Fruit fly (Drosophila melanogaster) whole organism, embryonic: Measurements from ENCODE around the gene Rtca.
A peak's percentile ranks its signal among the peaks of the same experiment; 100 is the strongest.

Source experiments
- CG11456 ChIP-seq: fragments of 200-800 bp; sonication (Bioruptor generic); IDR thresholded peaks from 3 replicates; pipeline ENCODE4 v1.3.6; 2022; ENCODE audit warnings: missing biosample characterization, missing genetic modification characterization
- CG12942 ChIP-seq: fragments of 200-800 bp; sonication (Bioruptor generic); optimal IDR thresholded peaks from 3 replicates; lab custom pipeline; 2016; ENCODE audit warnings: missing biosample characterization, missing genetic modification characterization
- CG13624 ChIP-seq: fragments of 200-800 bp; sonication (Bioruptor generic); optimal IDR thresholded peaks from 2 replicates; lab custom pipeline; 2016; ENCODE audit warnings: missing biosample characterization, missing genetic modification characterization
- CG15011 ChIP-seq: fragments of 200-800 bp; sonication (Bioruptor generic); optimal IDR thresholded peaks from 3 replicates; lab custom pipeline; 2018; ENCODE audit warnings: missing biosample characterization, mild to moderate bottlenecking, missing genetic modification characterization
- CG15514 ChIP-seq: fragments of 200-800 bp; sonication (Bioruptor generic); optimal IDR thresholded peaks from 3 replicates; lab custom pipeline; 2017; ENCODE audit warnings: missing biosample characterization, missing genetic modification characterization, mild to moderate bottlenecking, moderate library complexity, missing genetic modification reagents
- CG1647 ChIP-seq: fragments of 200-800 bp; sonication (Bioruptor generic); optimal IDR thresholded peaks from 3 replicates; lab custom pipeline; 2016; ENCODE audit warnings: missing biosample characterization, missing genetic modification characterization
- CG18011 ChIP-seq: fragments of 200-800 bp; sonication (Bioruptor generic); optimal IDR thresholded peaks from 2 replicates; lab custom pipeline; 2017; ENCODE audit warnings: missing biosample characterization, missing genetic modification characterization, mild to moderate bottlenecking, moderate library complexity, missing genotype
- CG18262 ChIP-seq: fragments of 200-800 bp; optimal IDR thresholded peaks from 3 replicates; lab custom pipeline; 2019; ENCODE audit warnings: missing biosample characterization, mild to moderate bottlenecking, missing genetic modification characterization, moderate library complexity
- CG1832 ChIP-seq: fragments of 200-800 bp; sonication (Bioruptor generic); optimal IDR thresholded peaks from 2 replicates; lab custom pipeline; 2017; ENCODE audit warnings: missing biosample characterization, mild to moderate bottlenecking, missing genetic modification characterization, inconsistent platforms
- CG18619 ChIP-seq: fragments of 200-800 bp; sonication (Bioruptor generic); optimal IDR thresholded peaks from 3 replicates; lab custom pipeline; 2017; ENCODE audit warnings: missing biosample characterization, mild to moderate bottlenecking, missing genetic modification characterization
- CG2199 ChIP-seq: fragments of 200-800 bp; sonication (Bioruptor generic); IDR thresholded peaks from 3 replicates; pipeline ENCODE4 v1.3.6; 2022; ENCODE audit warnings: missing biosample characterization, missing genetic modification characterization
- CG3407 ChIP-seq: fragments of 200-800 bp; sonication (Bioruptor generic); optimal IDR thresholded peaks from 2 replicates; lab custom pipeline; 2018; ENCODE audit warnings: missing biosample characterization, mild to moderate bottlenecking, missing genetic modification characterization
- CG3726 ChIP-seq: fragments of 200-800 bp; sonication (Bioruptor generic); IDR thresholded peaks from 3 replicates; pipeline ENCODE4, ENCODE4 v1.3.6; 2022; ENCODE audit warnings: missing biosample characterization, missing genetic modification characterization
- CG4854 ChIP-seq: fragments of 200-800 bp; sonication (Bioruptor generic); optimal IDR thresholded peaks from 2 replicates; lab custom pipeline; 2016; ENCODE audit warnings: missing biosample characterization, missing genetic modification characterization, inconsistent platforms
- CG5953 ChIP-seq: fragments of 200-800 bp; sonication (Bioruptor generic); IDR thresholded peaks from 2 replicates; pipeline ENCODE4 v1.3.6; 2022; ENCODE audit warnings: missing biosample characterization, missing genetic modification characterization
- CG6254 ChIP-seq: fragments of 200-800 bp; sonication (Bioruptor generic); optimal IDR thresholded peaks from 3 replicates; lab custom pipeline; 2017; ENCODE audit warnings: mild to moderate bottlenecking, missing biosample characterization, missing genetic modification reagents, missing genetic modification characterization
- CG7372 ChIP-seq: fragments of 200-800 bp; sonication (Bioruptor generic); IDR thresholded peaks from 2 replicates; pipeline ENCODE4 v1.3.6; 2022; ENCODE audit warnings: missing biosample characterization, missing genetic modification characterization
- CG7839 ChIP-seq: fragments of 200-800 bp; sonication (Bioruptor generic); optimal IDR thresholded peaks from 3 replicates; lab custom pipeline; 2018; ENCODE audit warnings: missing biosample characterization, mild to moderate bottlenecking, missing genetic modification characterization, moderate library complexity
- CG7987 ChIP-seq: fragments of 200-800 bp; sonication (Bioruptor generic); optimal IDR thresholded peaks from 2 replicates; lab custom pipeline; 2018; ENCODE audit warnings: missing biosample characterization, mild to moderate bottlenecking, missing genetic modification characterization, moderate library complexity
- CG8089 ChIP-seq: fragments of 200-800 bp; sonication (Bioruptor generic); optimal IDR thresholded peaks from 3 replicates; lab custom pipeline; 2016; ENCODE audit warnings: missing biosample characterization, missing genetic modification characterization
- CG9215 ChIP-seq: fragments of 200-800 bp; sonication (Bioruptor generic); IDR thresholded peaks from 2 replicates; pipeline ENCODE4 v1.3.6; 2022; ENCODE audit warnings: missing biosample characterization, missing genetic modification characterization
- CG9797 ChIP-seq: fragments of 200-800 bp; sonication (Bioruptor generic); optimal IDR thresholded peaks from 3 replicates; lab custom pipeline; 2018; ENCODE audit warnings: missing biosample characterization, mild to moderate bottlenecking, missing genetic modification characterization
- CTCF ChIP-seq: fragments of 200-800 bp; sonication (Bioruptor generic); optimal IDR thresholded peaks from 2 replicates; lab custom pipeline; 2017; ENCODE audit warnings: missing biosample characterization, mild to moderate bottlenecking, missing genetic modification characterization, moderate library complexity
- CoRest ChIP-seq: fragments of 200-800 bp; sonication (Bioruptor generic); optimal IDR thresholded peaks from 3 replicates; lab custom pipeline; 2018; ENCODE audit warnings: missing biosample characterization, mild to moderate bottlenecking, missing genetic modification characterization, moderate library complexity
- HHEX ChIP-seq: fragments of 200-800 bp; sonication (Bioruptor generic); optimal IDR thresholded peaks from 3 replicates; lab custom pipeline; 2017; ENCODE audit warnings: missing biosample characterization, mild to moderate bottlenecking, missing genetic modification characterization, missing genetic modification reagents
- Hsf ChIP-seq: fragments of 200-800 bp; sonication (Bioruptor generic); optimal IDR thresholded peaks from 3 replicates; lab custom pipeline; 2016; ENCODE audit warnings: missing biosample characterization, missing genetic modification characterization
- NK7.1 ChIP-seq: fragments of 200-800 bp; sonication (Bioruptor generic); optimal IDR thresholded peaks from 3 replicates; lab custom pipeline; 2016; ENCODE audit warnings: missing biosample characterization, missing genetic modification characterization
- NfI ChIP-seq: fragments of 200-800 bp; sonication (Bioruptor generic); optimal IDR thresholded peaks from 3 replicates; lab custom pipeline; 2018; ENCODE audit warnings: missing biosample characterization, mild to moderate bottlenecking, missing genetic modification characterization, moderate library complexity
- Sox102F ChIP-seq: fragments of 200-800 bp; sonication (Bioruptor generic); optimal IDR thresholded peaks from 2 replicates; lab custom pipeline; 2018; ENCODE audit warnings: missing biosample characterization, mild to moderate bottlenecking, missing genetic modification characterization, moderate library complexity
- Sry-δ ChIP-seq: fragments of 200-800 bp; sonication (Bioruptor generic); optimal IDR thresholded peaks from 2 replicates; lab custom pipeline; 2016; ENCODE audit warnings: missing biosample characterization, missing genetic modification characterization
- ase ChIP-seq: fragments of 200-800 bp; sonication (Bioruptor generic); IDR thresholded peaks from 3 replicates; pipeline ENCODE4 v1.3.6; 2022; ENCODE audit warnings: missing biosample characterization, missing genetic modification characterization
- crp ChIP-seq, 2 experiments: fragments of 200-800 bp; sonication (Bioruptor generic); optimal IDR thresholded peaks; 2 replicates in 1 of 2; 3 replicates in 1 of 2; lab custom pipeline; 2017; ENCODE audit warnings: missing biosample characterization in 2 of 2, missing genetic modification characterization in 2 of 2, mild to moderate bottlenecking in 1 of 2, moderate library complexity in 1 of 2
- dysf ChIP-seq: fragments of 200-800 bp; sonication (Bioruptor generic); IDR thresholded peaks from 3 replicates; pipeline ENCODE4 v1.3.6; 2022; ENCODE audit warnings: missing biosample characterization, missing genetic modification characterization
- ems ChIP-seq: fragments of 200-800 bp; sonication (Bioruptor generic); optimal IDR thresholded peaks from 3 replicates; lab custom pipeline; 2016; ENCODE audit warnings: missing biosample characterization, missing genetic modification characterization
- eyg ChIP-seq: fragments of 200-800 bp; sonication (Bioruptor generic); optimal IDR thresholded peaks from 3 replicates; lab custom pipeline; 2016; ENCODE audit warnings: missing biosample characterization, missing genetic modification characterization
- gem ChIP-seq: fragments of 200-800 bp; sonication (Bioruptor generic); optimal IDR thresholded peaks from 2 replicates; lab custom pipeline; 2019; ENCODE audit warnings: missing biosample characterization, mild to moderate bottlenecking, missing genetic modification characterization, moderate library complexity
- jigr1 ChIP-seq: fragments of 200-800 bp; sonication (Bioruptor generic); IDR thresholded peaks from 3 replicates; pipeline ENCODE4 v1.3.6; 2022; ENCODE audit warnings: missing biosample characterization, missing genetic modification characterization
- jing ChIP-seq: fragments of 200-800 bp; sonication (Bioruptor generic); optimal IDR thresholded peaks from 2 replicates; lab custom pipeline; 2018; ENCODE audit warnings: missing biosample characterization, mild to moderate bottlenecking, missing genetic modification characterization
- luna ChIP-seq: fragments of 200-800 bp; sonication (Bioruptor generic); optimal IDR thresholded peaks from 2 replicates; lab custom pipeline; 2016; ENCODE audit warnings: missing biosample characterization, missing genetic modification characterization
- mam ChIP-seq: fragments of 200-800 bp; sonication (Bioruptor generic); optimal IDR thresholded peaks from 3 replicates; lab custom pipeline; 2016; ENCODE audit warnings: missing biosample characterization, missing genetic modification characterization
- mirr ChIP-seq: fragments of 200-800 bp; sonication (Bioruptor generic); optimal IDR thresholded peaks from 3 replicates; lab custom pipeline; 2018; ENCODE audit warnings: missing biosample characterization, mild to moderate bottlenecking, missing genetic modification characterization
- mld ChIP-seq: fragments of 200-800 bp; sonication (Bioruptor generic); IDR thresholded peaks from 3 replicates; pipeline ENCODE4 v1.3.6; 2022; ENCODE audit warnings: missing biosample characterization, missing genetic modification characterization; ENCODE audit not compliant: partially characterized antibody
- nmo ChIP-seq: fragments of 200-800 bp; sonication (Bioruptor generic); optimal IDR thresholded peaks from 2 replicates; lab custom pipeline; 2018; ENCODE audit warnings: missing biosample characterization, mild to moderate bottlenecking, missing genetic modification characterization, moderate library complexity
- sc ChIP-seq, 3 experiments: fragments of >200 bp in 2 of 3; fragments of 200-800 bp in 1 of 3; sonication (Bioruptor generic) in 1 of 3; optimal IDR thresholded peaks; 2 replicates in 2 of 3; 3 replicates in 1 of 3; lab custom pipeline; 2017; ENCODE audit warnings: mild to moderate bottlenecking in 1 of 3, missing biosample characterization in 1 of 3, missing genetic modification characterization in 1 of 3, missing genetic modification reagents in 1 of 3
- sima ChIP-seq: fragments of 200-800 bp; sonication (Bioruptor generic); optimal IDR thresholded peaks from 2 replicates; lab custom pipeline; 2016; ENCODE audit warnings: missing biosample characterization, missing genetic modification characterization
- sisA ChIP-seq: fragments of 200-800 bp; sonication (Bioruptor generic); IDR thresholded peaks from 2 replicates; pipeline ENCODE4 v1.3.6; 2022; ENCODE audit warnings: missing biosample characterization, missing genetic modification characterization
- slp2 ChIP-seq: fragments of 200-800 bp; sonication (Bioruptor generic); optimal IDR thresholded peaks from 2 replicates; lab custom pipeline; 2016; ENCODE audit warnings: missing biosample characterization, missing genetic modification characterization
- wek ChIP-seq: fragments of 200-800 bp; sonication (Bioruptor generic); optimal IDR thresholded peaks from 3 replicates; lab custom pipeline; 2018; ENCODE audit warnings: missing biosample characterization, mild to moderate bottlenecking, missing genetic modification characterization, moderate library complexity
- yki ChIP-seq: fragments of >200 bp; optimal IDR thresholded peaks from 3 replicates; lab custom pipeline; 2018
- zfh1 ChIP-seq: fragments of 200-800 bp; sonication (Bioruptor generic); IDR thresholded peaks from 3 replicates; pipeline ENCODE4 v1.3.6; 2022; ENCODE audit warnings: missing biosample characterization, missing genetic modification characterization

The Rtca gene

dm6 chrX:2036800-2037488 is 35.3 kb upstream of the Rtca start (continued):
- TF ChIP-seq CG6254: peak; percentile 86
- peak; percentile 28; the same call in 1 of the 2 replicates for TF ChIP-seq CG9215 (GFP tag; lab: Robert Waterston, UW)
- TF ChIP-seq CG7987 (GFP tag; lab: Kevin White, UChicago): no peak
- no peak for TF ChIP-seq CG11456 (GFP tag; lab: Robert Waterston, UW)
- no peak for TF ChIP-seq CG1832 (GFP tag; lab: Kevin White, UChicago)
- no peak for TF ChIP-seq HHEX (GFP tag; lab: Kevin White, UChicago)
- no peak for TF ChIP-seq crp (GFP tag; optimal IDR thresholded peaks at IDR 0.05; lab: Kevin White, UChicago)
- TF ChIP-seq sima (GFP tag; lab: Kevin White, UChicago): no peak
- TF ChIP-seq CG13624 (GFP tag; lab: Kevin White, UChicago): no peak
- TF ChIP-seq CG15514 (GFP tag; lab: Kevin White, UChicago): no peak
- peak; percentile 40; the same call in 1 of the 2 replicates for TF ChIP-seq sisA (GFP tag; lab: Robert Waterston, UW)
- peak; percentile 36 for TF ChIP-seq eyg (GFP tag; lab: Kevin White, UChicago)
- TF ChIP-seq CG2199 (GFP tag; lab: Robert Waterston, UW): no peak
- TF ChIP-seq ase: no peak
- no peak for TF ChIP-seq NK7.1 (GFP tag; lab: Kevin White, UChicago)
- no peak for TF ChIP-seq yki (lab: Kevin White, UChicago)
- TF ChIP-seq ems (GFP tag; lab: Kevin White, UChicago): no peak
- no peak for TF ChIP-seq CG7372 (GFP tag; lab: Robert Waterston, UW)
- no peak for TF ChIP-seq CG18011 (GFP tag; lab: Kevin White, UChicago)
- peak; percentile 28 for TF ChIP-seq CG18262 (tag; lab: Kevin White, UChicago)
- 0 out of 3 replicates have a peak, but pooled peaks have one; percentile 35 for TF ChIP-seq dysf (GFP tag; lab: Robert Waterston, UW)
- no peak for TF ChIP-seq CG18619
- no peak for TF ChIP-seq CTCF (GFP tag; lab: Kevin White, UChicago)
- no peak for TF ChIP-seq CG8089 (GFP tag; lab: Kevin White, UChicago)
- no peak for TF ChIP-seq mirr (GFP tag; lab: Kevin White, UChicago)
- TF ChIP-seq Sox102F: peak; percentile 41
- TF ChIP-seq sc (optimal IDR thresholded peaks at IDR 0.05; lab: Kevin White, UChicago): no peak
- TF ChIP-seq sc (GFP tag; optimal IDR thresholded peaks at IDR 0.05; lab: Kevin White, UChicago): no peak
- no peak for TF ChIP-seq luna (GFP tag; lab: Kevin White, UChicago)
- TF ChIP-seq CG3407 (GFP tag; lab: Kevin White, UChicago): no peak
- no peak for TF ChIP-seq CG4854 (GFP tag; lab: Kevin White, UChicago)
- TF ChIP-seq mld (GFP tag; lab: Robert Waterston, UW): no peak
- peak; percentile 26 for TF ChIP-seq Hsf
- peak; percentile 44 for TF ChIP-seq gem
- TF ChIP-seq CG9797 (GFP tag; lab: Kevin White, UChicago): no peak
- no peak for TF ChIP-seq slp2 (GFP tag; lab: Kevin White, UChicago)
- TF ChIP-seq CG7839 (tag; lab: Kevin White, UChicago): peak; percentile 18
- TF ChIP-seq CG12942 (GFP tag; lab: Kevin White, UChicago): peak; percentile 14
- peak; percentile 7 for TF ChIP-seq mam (GFP tag; lab: Kevin White, UChicago)
- TF ChIP-seq CG15011 (GFP tag; lab: Kevin White, UChicago): no peak
- TF ChIP-seq CG3726 (GFP tag; lab: Robert Waterston, UW): no peak
- no peak for TF ChIP-seq jing (GFP tag; lab: Kevin White, UChicago)
- TF ChIP-seq CG5953 (GFP tag; lab: Robert Waterston, UW): no peak
- TF ChIP-seq CoRest: peak; percentile 40
- TF ChIP-seq jigr1 (GFP tag; lab: Robert Waterston, UW): no peak
- TF ChIP-seq CG1647 (GFP tag; lab: Kevin White, UChicago): no peak
- TF ChIP-seq wek (GFP tag; lab: Kevin White, UChicago): no peak
- 0 out of 3 replicates have a peak, but pooled peaks have one; percentile 15 for TF ChIP-seq zfh1 (GFP tag; lab: Robert Waterston, UW)
- no peak for TF ChIP-seq Sry-δ (GFP tag; lab: Kevin White, UChicago)
- peak; percentile 3 for TF ChIP-seq NfI
- TF ChIP-seq nmo (GFP tag; lab: Kevin White, UChicago): peak; percentile 30
